Worm (Caenorhabditis elegans): ENCODE measurements around the gene B0563.18.

Gene B0563.18

DNA sequence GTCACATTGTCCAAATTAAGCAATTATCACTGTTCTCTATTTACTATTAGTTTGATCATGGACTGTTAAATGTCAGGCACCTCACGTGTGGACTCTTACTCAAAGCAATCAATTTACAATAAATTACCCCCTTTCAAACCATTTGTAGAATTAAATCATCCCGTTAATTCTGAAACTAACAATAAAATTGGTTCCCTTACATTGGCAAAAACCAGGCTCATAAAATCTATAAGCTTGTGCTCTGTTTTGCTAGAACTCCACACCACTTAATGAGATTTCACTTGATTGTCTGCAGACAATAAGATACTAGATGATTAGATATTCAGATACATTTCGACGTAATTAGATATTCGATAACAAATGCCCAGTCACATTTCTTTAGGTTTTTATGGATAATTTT is 2.3 kb upstream of the B0563.18 start:
- TF ChIP-seq ceh-6 (GFP tag; optimal IDR thresholded peaks at IDR 0.05) (no peak), nhr-11 (tag; optimal IDR thresholded peaks at IDR 0.05) (no peak), hlh-13 (GFP tag; optimal IDR thresholded peaks at IDR 0.05) (no peak), ceh-2 (tag; optimal IDR thresholded peaks at IDR 0.05) (no peak), C38D4.7 (GFP tag; optimal IDR thresholded peaks at IDR 0.05) (no peak), pqm-1 (tag; optimal IDR thresholded peaks at IDR 0.05) (no peak), dve-1 (tag; optimal IDR thresholded peaks at IDR 0.05) (no peak)

DNA sequence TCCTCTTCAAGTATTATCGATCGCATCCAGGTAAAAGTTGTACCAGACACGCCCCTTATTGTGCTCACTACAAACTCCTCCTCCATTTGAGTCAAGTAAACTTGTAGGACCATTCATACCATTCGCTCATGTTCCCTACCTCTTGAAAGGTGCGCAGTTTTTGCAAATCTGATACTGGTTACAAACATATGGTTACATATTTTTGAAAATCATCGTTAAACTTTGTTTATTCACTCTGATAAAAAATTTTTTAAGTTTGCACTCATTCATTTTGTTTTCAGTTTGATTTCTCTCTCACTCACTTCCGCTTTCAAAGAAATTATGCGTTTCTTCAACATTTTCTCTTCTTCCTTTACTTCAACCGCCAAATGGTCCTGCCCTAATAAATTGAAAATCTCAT is 1.1 kb upstream of the B0563.18 start, which contains the start of gene B0563.1:
Gene B0563.1 (plus strand): TSS at position 301 of the 400 bp plus-strand sequence.
- TF ChIP-seq pat-9 (tag; optimal IDR thresholded peaks at IDR 0.05) (no peak), ttx-3 (tag; optimal IDR thresholded peaks at IDR 0.05) (no peak), ceh-9 (tag; optimal IDR thresholded peaks at IDR 0.05) (no peak), ahr-1 (tag; optimal IDR thresholded peaks at IDR 0.05) (no peak), ama-1 (optimal IDR thresholded peaks at IDR 0.05) (no peak), ceh-31 (tag; optimal IDR thresholded peaks at IDR 0.05) (no peak), ceh-45 (GFP tag; IDR thresholded peaks at IDR 0.05) (no peak), K09A11.1 (tag; optimal IDR thresholded peaks at IDR 0.05; ENCODE audit: insufficient read depth) (no peak), elt-2 (tag; optimal IDR thresholded peaks at IDR 0.05) (no peak), syd-9 (tag; optimal IDR thresholded peaks at IDR 0.05) (no peak), pha-4 (tag; optimal IDR thresholded peaks at IDR 0.05) (no peak)

ce11 chrX:9172733-9173132 is 355 bp downstream of the B0563.18 start:
- TF ChIP-seq ceh-18 (tag; optimal IDR thresholded peaks at IDR 0.05) (no peak), elt-2 (tag; optimal IDR thresholded peaks at IDR 0.05) (no peak), gmeb-2 (tag; optimal IDR thresholded peaks at IDR 0.05) (no peak), mec-3 (tag; optimal IDR thresholded peaks at IDR 0.05; ENCODE audit: borderline replicate concordance) (no peak), ceh-9 (tag; optimal IDR thresholded peaks at IDR 0.05) (no peak), ets-4 (tag; optimal IDR thresholded peaks at IDR 0.05) (no peak), unc-55 (GFP tag; optimal IDR thresholded peaks at IDR 0.05) (no peak), K09A11.1 (tag; optimal IDR thresholded peaks at IDR 0.05; ENCODE audit: insufficient read depth) (no peak)

DNA sequence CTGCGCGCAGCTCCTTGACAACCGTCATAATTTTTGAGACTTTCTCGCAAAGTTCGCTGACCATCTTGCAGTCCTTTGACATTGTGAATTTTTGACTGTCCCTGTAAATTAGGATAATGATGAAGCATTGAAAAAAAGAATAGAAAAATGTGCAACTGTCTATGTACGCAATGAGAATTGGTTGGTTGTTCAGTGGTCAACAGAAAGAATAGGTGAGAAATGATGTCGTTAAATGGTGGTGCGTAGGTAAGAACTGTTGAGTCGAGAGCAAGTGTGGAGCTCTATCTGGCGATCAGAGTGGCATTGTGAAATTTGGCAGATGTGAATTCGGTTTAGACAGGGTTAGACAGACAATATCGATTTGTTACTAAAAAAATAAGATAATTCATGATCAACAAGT is 2.0 kb downstream of the B0563.18 start, which contains the start of gene B0563.8:
Gene B0563.8 (minus strand): TSS at position 101 of the 400 bp plus-strand sequence.
- TF ChIP-seq pha-2 (tag; optimal IDR thresholded peaks at IDR 0.05): no peak
- no peak for TF ChIP-seq ahr-1 (tag; optimal IDR thresholded peaks at IDR 0.05)
- TF ChIP-seq pha-4 (tag; optimal IDR thresholded peaks at IDR 0.05): no peak
- no peak for TF ChIP-seq ceh-9 (tag; optimal IDR thresholded peaks at IDR 0.05)
- no peak for TF ChIP-seq unc-3 (GFP tag; conservative IDR thresholded peaks at IDR 0.05)
- no peak for TF ChIP-seq unc-3 (tag; optimal IDR thresholded peaks at IDR 0.05)
- TF ChIP-seq sdc-2 (tag; optimal IDR thresholded peaks at IDR 0.05): no peak
- TF ChIP-seq mec-3 (tag; optimal IDR thresholded peaks at IDR 0.05; ENCODE audit: borderline replicate concordance): no peak

DNA sequence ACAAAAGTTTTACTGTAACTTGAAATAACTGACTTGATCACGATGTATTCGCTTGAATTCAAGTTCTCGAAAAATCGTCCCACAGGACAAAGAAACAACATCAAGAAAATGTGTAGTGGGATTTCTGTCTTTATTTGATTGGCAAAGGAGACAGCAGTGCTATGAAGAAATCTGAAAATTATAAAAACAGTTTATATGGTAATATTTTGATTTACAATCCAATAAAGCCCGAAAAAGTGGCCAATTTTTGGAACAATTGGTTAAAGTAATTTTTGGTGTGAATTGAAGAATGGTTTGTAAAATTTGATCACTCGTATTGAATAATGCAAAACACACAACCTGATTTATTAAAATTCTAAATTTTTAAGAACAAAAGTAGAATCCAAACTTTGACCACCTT is 8.4 kb downstream of the B0563.18 start, which contains the start of gene Y81B9A.4:
Gene Y81B9A.4 (minus strand): TSS at position 101 of the 400 bp plus-strand sequence.
- TF ChIP-seq ceh-6 (GFP tag; optimal IDR thresholded peaks at IDR 0.05): no peak
- no peak for TF ChIP-seq ref-2 (tag; optimal IDR thresholded peaks at IDR 0.05)
- no peak for TF ChIP-seq pag-3 (tag; optimal IDR thresholded peaks at IDR 0.05; ENCODE audit: borderline replicate concordance)

- TF ChIP-seq F13H6.1 (tag; optimal IDR thresholded peaks at IDR 0.05): no peak
- no peak for TF ChIP-seq nfya-1 (tag; optimal IDR thresholded peaks at IDR 0.05)
- TF ChIP-seq unc-3 (GFP tag; conservative IDR thresholded peaks at IDR 0.05): no peak
- TF ChIP-seq unc-3 (tag; optimal IDR thresholded peaks at IDR 0.05): no peak
- no peak for TF ChIP-seq odd-2 (tag; optimal IDR thresholded peaks at IDR 0.05)
- TF ChIP-seq elt-2 (tag; optimal IDR thresholded peaks at IDR 0.05): no peak
- no peak for TF ChIP-seq fkh-6 (tag; optimal IDR thresholded peaks at IDR 0.05)
- no peak for TF ChIP-seq ref-2 (tag; optimal IDR thresholded peaks at IDR 0.05)
These were observed 9.8 kb downstream of the B0563.18 start, which contains the start of gene Y81B9A.3 for ce11 chrX:9182140-9182539. Y81B9A.3 (plus strand) TSS chrX:9182440.
